Worm (Caenorhabditis elegans) whole organism, young adult: ENCODE measurements around the gene fbxb-10.
"Not testable (repeated sequence)": the region's sequence is repeated elsewhere in the genome, so short reads cannot be mapped to it uniquely, and the experiment has no call there.

Experiments
- D2030.7 ChIP-seq: fragments of 200-800 bp; sonication (Bioruptor generic); IDR thresholded peaks from 2 replicates; pipeline ENCODE4 v1.3.6; 2022; ENCODE audit warnings: missing genetic modification reagents, missing genetic modification characterization, missing compliant biosample characterization
- F10E7.11 ChIP-seq: sonication (generic microtip); optimal IDR thresholded peaks from 2 replicates; lab custom pipeline; 2017; ENCODE audit warnings: mild to moderate bottlenecking, missing genetic modification characterization, moderate library complexity, missing compliant biosample characterization
- F39B2.1 ChIP-seq: fragments of 200-800 bp; sonication (Bioruptor generic); IDR thresholded peaks from 2 replicates; pipeline ENCODE4 v1.3.6; 2022; ENCODE audit warnings: missing genetic modification reagents, missing genetic modification characterization, missing compliant biosample characterization
- K11D2.4 ChIP-seq: fragments of 200-800 bp; sonication (Bioruptor generic); IDR thresholded peaks from 2 replicates; pipeline ENCODE4 v1.3.6; 2022; ENCODE audit warnings: missing genetic modification reagents, missing genetic modification characterization, missing compliant biosample characterization
- K12H6.12 ChIP-seq: fragments of 200-800 bp; sonication (Bioruptor generic); optimal IDR thresholded peaks from 2 replicates; lab custom pipeline; 2018; ENCODE audit warnings: mild to moderate bottlenecking, missing genetic modification characterization, missing compliant biosample characterization
- ama-1 ChIP-seq, 3 experiments: fragments of 150-350 bp in 1 of 3; sonication (generic microtip) in 2 of 3; optimal IDR thresholded peaks; 2 replicates each; lab custom pipeline; 2014 to 2018; ENCODE audit warnings: missing biosample characterization in 2 of 3, missing genetic modification characterization in 2 of 3, missing genetic modification reagents in 2 of 3
- aptf-3 ChIP-seq: fragments of 200-800 bp; sonication (Bioruptor generic); IDR thresholded peaks from 2 replicates; pipeline ENCODE4 v1.3.6; 2022; ENCODE audit warnings: missing genetic modification characterization, missing compliant biosample characterization
- bed-1 ChIP-seq: fragments of 200-800 bp; sonication (Bioruptor generic); IDR thresholded peaks from 2 replicates; pipeline ENCODE4 v1.3.6; 2022; ENCODE audit warnings: missing genetic modification reagents, missing genetic modification characterization, missing compliant biosample characterization
- ccch-3 ChIP-seq: fragments of 200-800 bp; sonication (Bioruptor generic); optimal IDR thresholded peaks from 2 replicates; lab custom pipeline; 2018; ENCODE audit warnings: mild to moderate bottlenecking, missing genetic modification characterization, missing compliant biosample characterization
- cebp-2 ChIP-seq: fragments of 200-800 bp; sonication (Bioruptor generic); IDR thresholded peaks from 2 replicates; pipeline ENCODE4 v1.3.6; 2022; ENCODE audit warnings: missing genetic modification characterization, missing compliant biosample characterization
- dox-1 ChIP-seq: fragments of 200-800 bp; sonication (Bioruptor generic); IDR thresholded peaks from 2 replicates; pipeline ENCODE4 v1.3.6; 2022; ENCODE audit warnings: missing genetic modification reagents, missing genetic modification characterization, missing compliant biosample characterization
- dpl-1 ChIP-seq: fragments of 150-350 bp; optimal IDR thresholded peaks from 2 replicates; lab custom pipeline; 2014; ENCODE audit warnings: missing biosample characterization, missing genetic modification reagents, missing genetic modification characterization
- egrh-3 ChIP-seq: fragments of 200-800 bp; sonication (Bioruptor generic); IDR thresholded peaks from 2 replicates; pipeline ENCODE4 v1.3.6; 2022; ENCODE audit warnings: missing genetic modification reagents, missing genetic modification characterization, missing compliant biosample characterization
- hmg-1.2 ChIP-seq: fragments of 200-800 bp; sonication (Bioruptor generic); IDR thresholded peaks from 2 replicates; pipeline ENCODE4 v1.3.6; 2022; ENCODE audit warnings: missing genetic modification reagents, missing genetic modification characterization, missing compliant biosample characterization
- let-526 ChIP-seq: fragments of 200-800 bp; sonication (Bioruptor generic); IDR thresholded peaks from 2 replicates; pipeline ENCODE4 v1.3.6; 2022; ENCODE audit warnings: missing genetic modification reagents, missing genetic modification characterization, missing compliant biosample characterization
- lin-26 ChIP-seq: fragments of 200-800 bp; sonication (Bioruptor generic); IDR thresholded peaks from 2 replicates; pipeline ENCODE4 v1.3.6; 2022; ENCODE audit warnings: missing genetic modification reagents, missing genetic modification characterization, missing compliant biosample characterization
- madf-3 ChIP-seq: fragments of 200-800 bp; sonication (Bioruptor generic); IDR thresholded peaks from 2 replicates; pipeline ENCODE4 v1.3.6; 2022; ENCODE audit warnings: missing genetic modification reagents, missing genetic modification characterization, missing compliant biosample characterization
- madf-8 ChIP-seq: fragments of 200-800 bp; sonication (Bioruptor generic); conservative IDR thresholded peaks from 2 replicates; pipeline ENCODE4 v1.3.6; 2022; ENCODE audit warnings: missing genetic modification reagents, missing genetic modification characterization, missing compliant biosample characterization
- mcd-1 ChIP-seq: fragments of 200-800 bp; sonication (Bioruptor generic); IDR thresholded peaks from 2 replicates; pipeline ENCODE4 v1.3.6; 2022; ENCODE audit warnings: missing genetic modification reagents, missing genetic modification characterization, missing compliant biosample characterization
- nhr-80 ChIP-seq: sonication (generic microtip); optimal IDR thresholded peaks from 2 replicates; lab custom pipeline; 2016; ENCODE audit warnings: missing genetic modification characterization, missing compliant biosample characterization
- pbrm-1 ChIP-seq: fragments of 200-800 bp; sonication (Bioruptor generic); IDR thresholded peaks from 2 replicates; pipeline ENCODE4 v1.3.6; 2022; ENCODE audit warnings: missing genetic modification reagents, missing genetic modification characterization, missing compliant biosample characterization
- rcor-1 ChIP-seq: fragments of 200-800 bp; sonication (Bioruptor generic); IDR thresholded peaks from 2 replicates; pipeline ENCODE4 v1.3.6; 2022; ENCODE audit warnings: missing genetic modification reagents, missing genetic modification characterization, missing compliant biosample characterization
- rec-8 ChIP-seq, 2 experiments: sonication (generic microtip); optimal IDR thresholded peaks; 2 replicates each; lab custom pipeline; 2016; ENCODE audit warnings: mild to moderate bottlenecking in 2 of 2, missing genetic modification characterization in 2 of 2, missing genetic modification reagents in 2 of 2, missing genotype in 2 of 2, missing biosample characterization in 1 of 2, missing compliant biosample characterization in 1 of 2, moderate library complexity in 1 of 2
- sea-2 ChIP-seq: fragments of 200-800 bp; sonication (Bioruptor generic); IDR thresholded peaks from 2 replicates; pipeline ENCODE4 v1.3.6; 2022; ENCODE audit warnings: missing genetic modification characterization, missing compliant biosample characterization
- snpc-1.1 ChIP-seq: sonication (generic microtip); optimal IDR thresholded peaks from 2 replicates; lab custom pipeline; 2017; ENCODE audit warnings: missing genetic modification characterization, mild to moderate bottlenecking, missing compliant biosample characterization, antibody characterized with exemption, moderate library complexity, missing genotype, missing genetic modification reagents; ENCODE audit not compliant: insufficient read depth
- somi-1 ChIP-seq: fragments of 200-800 bp; sonication (Bioruptor generic); optimal IDR thresholded peaks from 2 replicates; lab custom pipeline; 2018; ENCODE audit warnings: mild to moderate bottlenecking, missing genetic modification characterization, missing compliant biosample characterization
- xnd-1 ChIP-seq: sonication (generic microtip); optimal IDR thresholded peaks from 2 replicates; lab custom pipeline; 2016; ENCODE audit warnings: missing genotype, missing genetic modification reagents, missing genetic modification characterization, missing compliant biosample characterization

The fbxb-10 gene

ce11 chrII:1818300-1818699 is at the start of gene fbxb-10:
Gene fbxb-10 (minus strand): TSS chrII:1818400.
- TF ChIP-seq somi-1 (GFP tag; lab: Kevin White, UChicago) (no peak), hmg-1.2 (GFP tag; lab: Robert Waterston, UW) (no peak), K11D2.4 (GFP tag; lab: Robert Waterston, UW) (no peak), F10E7.11 (tag; lab: Kevin White, UChicago) (no peak), ama-1 (optimal IDR thresholded peaks at IDR 0.05; lab: Kevin White, UChicago) (no peak), ama-1 (GFP tag; optimal IDR thresholded peaks at IDR 0.05; lab: Kevin White, UChicago) (no peak), dox-1 (GFP tag; lab: Robert Waterston, UW) (no peak), rec-8 (tag; optimal IDR thresholded peaks at IDR 0.05; lab: Kevin White, UChicago) (no peak), egrh-3 (GFP tag; lab: Robert Waterston, UW) (no peak), K12H6.12 (tag; lab: Kevin White, UChicago) (no peak), cebp-2 (GFP tag; lab: Robert Waterston, UW) (no peak), xnd-1 (tag; lab: Kevin White, UChicago) (no peak)

- TF ChIP-seq sea-2 (GFP tag; lab: Robert Waterston, UW) (no peak), nhr-80 (peak; percentile 26)
- TF ChIP-seq, all 124 proteins: peak for 1
Measured at ce11 chrII:1865683-1866431, 47.7 kb upstream of the fbxb-10 start, which contains the start of gene math-15. Gene math-15 (plus strand): TSS chrII:1866381.

ce11 chrII:1864278-1864677 is 46.1 kb upstream of the fbxb-10 start, which contains the start of gene C16C4.17:
Gene C16C4.17 (plus strand): TSS chrII:1864578.
- TF ChIP-seq mcd-1 (GFP tag; lab: Robert Waterston, UW) (no peak), rcor-1 (no peak), madf-3 (no peak), lin-26 (GFP tag; lab: Robert Waterston, UW) (no peak), F39B2.1 (no peak), dpl-1 (GFP tag; lab: Kevin White, UChicago) (no peak), rec-8 (tag; optimal IDR thresholded peaks at IDR 0.05; lab: Kevin White, UChicago) (no peak), K12H6.12 (tag; lab: Kevin White, UChicago) (no peak)

ce11 chrII:1862334-1862733 is 44.1 kb upstream of the fbxb-10 start, which contains the start of gene fbxb-98:
Gene fbxb-98 (plus strand): TSS chrII:1862634.
- not testable (repeated sequence) for TF ChIP-seq ccch-3 (GFP tag; lab: Kevin White, UChicago); pbrm-1 (GFP tag; lab: Robert Waterston, UW); let-526 (GFP tag; lab: Robert Waterston, UW)

ce11 chrII:1861285-1861793 is 43.1 kb upstream of the fbxb-10 start, which contains the start of gene C16C4.18:
Gene C16C4.18 (minus strand): TSS chrII:1861335.
- peak; percentile 44; the same call in 1 of the 2 replicates for TF ChIP-seq D2030.7 (GFP tag; lab: Robert Waterston, UW)
- peak; percentile 67; the same call in 1 of the 2 replicates for TF ChIP-seq mcd-1 (GFP tag; lab: Robert Waterston, UW)
- peak; percentile 96 for TF ChIP-seq hmg-1.2 (GFP tag; lab: Robert Waterston, UW)
- TF ChIP-seq, all 124 proteins: peak for 3; not testable (repeated sequence) for 121

ce11 chrII:1855447-1855846 is 37.2 kb upstream of the fbxb-10 start:
- 0 out of 2 replicates have a peak, but pooled peaks have one; percentile 56 for TF ChIP-seq aptf-3 (GFP tag; lab: Robert Waterston, UW)
- peak; percentile 41 for TF ChIP-seq mcd-1 (GFP tag; lab: Robert Waterston, UW)

- not testable (repeated sequence) for TF ChIP-seq madf-8; bed-1 (GFP tag; lab: Robert Waterston, UW); snpc-1.1 (tag; lab: Kevin White, UChicago)
Measured at ce11 chrII:1854094-1854493, 35.9 kb upstream of the fbxb-10 start, which contains the start of gene fbxb-95. Gene fbxb-95 (plus strand): TSS chrII:1854394.
